Worm (Caenorhabditis elegans): ENCODE results near the gene B0024.4.

B0024.4 gene

ce11 chrV:10289743-10290142 is 7.5 kb upstream of the B0024.4 start, which contains the start of gene B0024.15:
B0024.15 (plus strand) TSS chrV:10290043.
- TF ChIP-seq lin-13 (GFP tag; optimal IDR thresholded peaks at IDR 0.05): no peak
- TF ChIP-seq Y55F3AM.14 (GFP tag; optimal IDR thresholded peaks at IDR 0.05): no peak
- no peak for TF ChIP-seq nhr-237 (tag; optimal IDR thresholded peaks at IDR 0.05)
- TF ChIP-seq peb-1 (tag; optimal IDR thresholded peaks at IDR 0.05): no peak
- TF ChIP-seq sem-4 (tag; optimal IDR thresholded peaks at IDR 0.05): no peak
- no peak for TF ChIP-seq aly-2 (tag; optimal IDR thresholded peaks at IDR 0.05)
- TF ChIP-seq fos-1 (tag; optimal IDR thresholded peaks at IDR 0.05): no peak
- TF ChIP-seq sma-3 (GFP tag; optimal IDR thresholded peaks at IDR 0.05): no peak
- TF ChIP-seq C34F6.9 (tag; optimal IDR thresholded peaks at IDR 0.05): no peak
- no peak for TF ChIP-seq elt-1 (tag; optimal IDR thresholded peaks at IDR 0.05)
- no peak for TF ChIP-seq nhr-21 (tag; optimal IDR thresholded peaks at IDR 0.05)

- no peak for TF ChIP-seq lin-39 (tag; optimal IDR thresholded peaks at IDR 0.05)
- TF ChIP-seq lin-13 (GFP tag; optimal IDR thresholded peaks at IDR 0.05): no peak
- no peak for TF ChIP-seq nhr-11 (tag; optimal IDR thresholded peaks at IDR 0.05)
- no peak for TF ChIP-seq C34F6.9 (tag; optimal IDR thresholded peaks at IDR 0.05)
- TF ChIP-seq nhr-129 (tag; optimal IDR thresholded peaks at IDR 0.05): no peak
- TF ChIP-seq aly-2 (tag; optimal IDR thresholded peaks at IDR 0.05): no peak
- TF ChIP-seq alr-1 (tag; optimal IDR thresholded peaks at IDR 0.05): no peak
- no peak for TF ChIP-seq egl-27 (tag; optimal IDR thresholded peaks at IDR 0.05)
- no peak for TF ChIP-seq nhr-77 (tag; optimal IDR thresholded peaks at IDR 0.05)
These were observed 5.4 kb upstream of the B0024.4 start for ce11 chrV:10291848-10292247.

- TF ChIP-seq nhr-25 (tag; optimal IDR thresholded peaks at IDR 0.05) (no peak), lsy-2 (tag; optimal IDR thresholded peaks at IDR 0.05) (no peak), gmeb-1 (tag; optimal IDR thresholded peaks at IDR 0.05) (no peak), ceh-82 (tag; optimal IDR thresholded peaks at IDR 0.05) (no peak), zag-1 (tag; optimal IDR thresholded peaks at IDR 0.05) (no peak), ztf-11 (tag; optimal IDR thresholded peaks at IDR 0.05) (no peak), Y55F3AM.14 (GFP tag; optimal IDR thresholded peaks at IDR 0.05) (no peak), nhr-77 (tag; optimal IDR thresholded peaks at IDR 0.05) (no peak), snpc-4 (tag; optimal IDR thresholded peaks at IDR 0.05) (no peak), blmp-1 (tag; optimal IDR thresholded peaks at IDR 0.05; ENCODE audit: insufficient read depth) (peak; percentile 91), ZK546.5 (tag; optimal IDR thresholded peaks at IDR 0.05) (no peak), unc-55 (GFP tag; optimal IDR thresholded peaks at IDR 0.05) (no peak), nhr-23 (tag; optimal IDR thresholded peaks at IDR 0.05) (no peak), fos-1 (tag; optimal IDR thresholded peaks at IDR 0.05) (peak; percentile 78), lin-13 (GFP tag; optimal IDR thresholded peaks at IDR 0.05) (no peak), nhr-12 (tag; optimal IDR thresholded peaks at IDR 0.05) (no peak), unc-62 (GFP tag; optimal IDR thresholded peaks at IDR 0.05) (no peak), sma-9 (GFP tag; optimal IDR thresholded peaks at IDR 0.05) (peak; percentile 46), sma-9 (tag; optimal IDR thresholded peaks at IDR 0.05) (no peak), egl-27 (tag; optimal IDR thresholded peaks at IDR 0.05) (peak; percentile 10), nhr-21 (tag; optimal IDR thresholded peaks at IDR 0.05) (peak; percentile 35), mbf-1 (tag; optimal IDR thresholded peaks at IDR 0.05) (no peak), mab-5 (tag; optimal IDR thresholded peaks at IDR 0.05) (no peak), R02D3.7 (tag; optimal IDR thresholded peaks at IDR 0.05) (no peak), mdl-1 (tag; optimal IDR thresholded peaks at IDR 0.05) (no peak), sma-3 (GFP tag; optimal IDR thresholded peaks at IDR 0.05) (peak; percentile 41)
These were observed 4.3 kb upstream of the B0024.4 start, which contains the start of gene col-149 for ce11 chrV:10292819-10293357. col-149 (minus strand) TSS chrV:10292869.

ce11 chrV:10294549-10294948 is 2.6 kb upstream of the B0024.4 start, which contains the start of gene col-150:
col-150 (minus strand) TSS chrV:10294649.
- TF ChIP-seq mab-5 (tag; optimal IDR thresholded peaks at IDR 0.05) (no peak), ztf-11 (tag; optimal IDR thresholded peaks at IDR 0.05) (no peak), skn-1 (tag; optimal IDR thresholded peaks at IDR 0.05) (no peak), nhr-77 (tag; optimal IDR thresholded peaks at IDR 0.05) (no peak), unc-62 (GFP tag; optimal IDR thresholded peaks at IDR 0.05) (no peak), nhr-25 (tag; optimal IDR thresholded peaks at IDR 0.05) (no peak), lin-13 (GFP tag; optimal IDR thresholded peaks at IDR 0.05) (no peak), nhr-11 (tag; optimal IDR thresholded peaks at IDR 0.05) (no peak), nhr-21 (tag; optimal IDR thresholded peaks at IDR 0.05) (no peak), unc-55 (GFP tag; optimal IDR thresholded peaks at IDR 0.05) (no peak), alr-1 (tag; optimal IDR thresholded peaks at IDR 0.05) (no peak), mbf-1 (tag; optimal IDR thresholded peaks at IDR 0.05) (no peak), lin-39 (tag; optimal IDR thresholded peaks at IDR 0.05) (no peak), nhr-6 (tag; optimal IDR thresholded peaks at IDR 0.05) (no peak), ceh-16 (tag; optimal IDR thresholded peaks at IDR 0.05) (no peak), egl-27 (tag; optimal IDR thresholded peaks at IDR 0.05) (no peak), blmp-1 (tag; optimal IDR thresholded peaks at IDR 0.05; ENCODE audit: insufficient read depth) (no peak), nhr-10 (tag; optimal IDR thresholded peaks at IDR 0.05) (no peak), lsy-2 (tag; optimal IDR thresholded peaks at IDR 0.05) (no peak)

Data from whole organism, L2 larva.